Worm (Caenorhabditis elegans) whole organism, L2 larva: ENCODE data around the gene egli-1.

Experiments
- F13H6.1 ChIP-seq: sonication (generic microtip); optimal IDR thresholded peaks from 2 replicates; lab custom pipeline; 2016; ENCODE audit warnings: missing genetic modification characterization, missing compliant biosample characterization
- R02D3.7 ChIP-seq: fragments of 150-350 bp; optimal IDR thresholded peaks from 2 replicates; lab custom pipeline; 2014; ENCODE audit warnings: missing biosample characterization, missing genetic modification characterization
- Y55F3AM.14 ChIP-seq: fragments of 200-800 bp; sonication (Bioruptor generic); optimal IDR thresholded peaks from 2 replicates; lab custom pipeline; 2018; ENCODE audit warnings: mild to moderate bottlenecking, missing genetic modification characterization, missing compliant biosample characterization
- ZK546.5 ChIP-seq: sonication (generic microtip); optimal IDR thresholded peaks from 2 replicates; lab custom pipeline; 2017; ENCODE audit warnings: missing biosample characterization, missing genetic modification characterization
- alr-1 ChIP-seq: fragments of 150-350 bp; optimal IDR thresholded peaks from 2 replicates; lab custom pipeline; 2014; ENCODE audit warnings: missing biosample characterization, missing genetic modification characterization
- aly-2 ChIP-seq: fragments of 150-350 bp; optimal IDR thresholded peaks from 2 replicates; lab custom pipeline; 2014; ENCODE audit warnings: missing biosample characterization, missing genetic modification characterization
- blmp-1 ChIP-seq: sonication (generic microtip); optimal IDR thresholded peaks from 2 replicates; lab custom pipeline; 2017; ENCODE audit warnings: missing genetic modification characterization, mild to moderate bottlenecking, missing compliant biosample characterization, antibody characterized with exemption, moderate library complexity; ENCODE audit not compliant: insufficient read depth
- ceh-16 ChIP-seq: fragments of 150-350 bp; optimal IDR thresholded peaks from 2 replicates; lab custom pipeline; 2014; ENCODE audit warnings: missing biosample characterization, missing genetic modification characterization
- ceh-82 ChIP-seq: fragments of 150-350 bp; optimal IDR thresholded peaks from 2 replicates; lab custom pipeline; 2014; ENCODE audit warnings: missing biosample characterization, missing genetic modification characterization
- crh-2 ChIP-seq: sonication (generic microtip); optimal IDR thresholded peaks from 2 replicates; lab custom pipeline; 2017; ENCODE audit warnings: missing biosample characterization, missing genetic modification characterization
- dmd-4 ChIP-seq: sonication (generic microtip); optimal IDR thresholded peaks from 2 replicates; lab custom pipeline; 2017; ENCODE audit warnings: missing biosample characterization, missing genetic modification characterization
- egl-27 ChIP-seq: sonication (generic microtip); optimal IDR thresholded peaks from 3 replicates; lab custom pipeline; 2017; ENCODE audit warnings: missing biosample characterization, missing genetic modification reagents, missing genetic modification characterization
- elt-1 ChIP-seq: fragments of 150-350 bp; optimal IDR thresholded peaks from 2 replicates; lab custom pipeline; 2014; ENCODE audit warnings: missing biosample characterization, missing genetic modification characterization
- elt-3 ChIP-seq: sonication (generic microtip); optimal IDR thresholded peaks from 2 replicates; lab custom pipeline; 2017; ENCODE audit warnings: missing biosample characterization, missing genetic modification characterization
- fos-1 ChIP-seq: fragments of 150-350 bp; optimal IDR thresholded peaks from 2 replicates; lab custom pipeline; 2014; ENCODE audit warnings: missing biosample characterization, missing genetic modification characterization
- gmeb-1 ChIP-seq: fragments of 150-350 bp; optimal IDR thresholded peaks from 2 replicates; lab custom pipeline; 2014; ENCODE audit warnings: missing biosample characterization, missing genetic modification characterization
- lin-13 ChIP-seq: fragments of 150-350 bp; optimal IDR thresholded peaks from 2 replicates; lab custom pipeline; 2014; ENCODE audit warnings: missing biosample characterization, missing genetic modification reagents, missing genetic modification characterization
- lin-39 ChIP-seq: fragments of 150-350 bp; optimal IDR thresholded peaks from 2 replicates; lab custom pipeline; 2014; ENCODE audit warnings: missing biosample characterization, missing genetic modification reagents, missing genetic modification characterization
- lsy-2 ChIP-seq, 2 experiments: fragments of 150-350 bp in 1 of 2; sonication (generic microtip) in 1 of 2; optimal IDR thresholded peaks; 2 replicates each; lab custom pipeline; 2014 to 2017; ENCODE audit warnings: missing biosample characterization in 2 of 2, missing genetic modification characterization in 2 of 2
- mab-5 ChIP-seq: fragments of 150-350 bp; optimal IDR thresholded peaks from 2 replicates; lab custom pipeline; 2014; ENCODE audit warnings: missing biosample characterization, missing genetic modification characterization
- mbf-1 ChIP-seq: sonication (generic microtip); optimal IDR thresholded peaks from 2 replicates; lab custom pipeline; 2017; ENCODE audit warnings: missing biosample characterization, missing genetic modification characterization
- mdl-1 ChIP-seq, 2 experiments: fragments of 150-350 bp in 1 of 2; sonication (generic microtip) in 1 of 2; optimal IDR thresholded peaks; 2 replicates each; lab custom pipeline; 2017; ENCODE audit warnings: missing biosample characterization in 2 of 2, missing genetic modification characterization in 2 of 2
- nhr-10 ChIP-seq: sonication (generic microtip); optimal IDR thresholded peaks from 2 replicates; lab custom pipeline; 2017; ENCODE audit warnings: missing biosample characterization, missing genetic modification characterization
- nhr-11 ChIP-seq: fragments of 150-350 bp; optimal IDR thresholded peaks from 2 replicates; lab custom pipeline; 2014; ENCODE audit warnings: missing biosample characterization, missing genetic modification characterization
- nhr-129 ChIP-seq: fragments of 150-350 bp; optimal IDR thresholded peaks from 2 replicates; lab custom pipeline; 2014; ENCODE audit warnings: missing biosample characterization, missing genetic modification characterization
- nhr-21 ChIP-seq: fragments of 150-350 bp; optimal IDR thresholded peaks from 2 replicates; lab custom pipeline; 2014; ENCODE audit warnings: missing biosample characterization, missing genetic modification characterization
- nhr-23 ChIP-seq: fragments of 150-350 bp; optimal IDR thresholded peaks from 2 replicates; lab custom pipeline; 2014; ENCODE audit warnings: missing biosample characterization, missing genetic modification reagents, missing genetic modification characterization
- nhr-237 ChIP-seq: fragments of 150-350 bp; optimal IDR thresholded peaks from 2 replicates; lab custom pipeline; 2014; ENCODE audit warnings: missing biosample characterization, missing genetic modification characterization
- nhr-25 ChIP-seq: fragments of 150-350 bp; sonication (generic microtip); optimal IDR thresholded peaks from 3 replicates; lab custom pipeline; 2014; ENCODE audit warnings: missing biosample characterization, missing genetic modification characterization
- nhr-6 ChIP-seq: fragments of 150-350 bp; optimal IDR thresholded peaks from 2 replicates; lab custom pipeline; 2014; ENCODE audit warnings: missing biosample characterization, missing genetic modification characterization
- nhr-77 ChIP-seq: fragments of 150-350 bp; optimal IDR thresholded peaks from 2 replicates; lab custom pipeline; 2014; ENCODE audit warnings: missing biosample characterization, missing genetic modification characterization
- peb-1 ChIP-seq: fragments of 150-350 bp; optimal IDR thresholded peaks from 2 replicates; lab custom pipeline; 2014; ENCODE audit warnings: missing biosample characterization, missing genetic modification characterization
- sem-4 ChIP-seq: fragments of 150-350 bp; optimal IDR thresholded peaks from 2 replicates; lab custom pipeline; 2014; ENCODE audit warnings: missing biosample characterization, missing genetic modification reagents, missing genetic modification characterization
- sma-3 ChIP-seq: sonication (generic microtip); optimal IDR thresholded peaks from 2 replicates; lab custom pipeline; 2016; ENCODE audit warnings: missing genetic modification reagents, missing genetic modification characterization, missing compliant biosample characterization
- sma-9 ChIP-seq, 2 experiments: fragments of 150-350 bp in 1 of 2; sonication (generic microtip) in 1 of 2; optimal IDR thresholded peaks; 2 replicates each; lab custom pipeline; 2014 to 2016; ENCODE audit warnings: missing genetic modification characterization in 2 of 2, mild to moderate bottlenecking in 1 of 2, missing biosample characterization in 1 of 2, missing compliant biosample characterization in 1 of 2, missing genetic modification reagents in 1 of 2, moderate library complexity in 1 of 2
- snpc-4 ChIP-seq: fragments of 150-350 bp; optimal IDR thresholded peaks from 2 replicates; lab custom pipeline; 2014; ENCODE audit warnings: missing biosample characterization, missing genetic modification characterization
- unc-39 ChIP-seq: fragments of 150-350 bp; optimal IDR thresholded peaks from 2 replicates; lab custom pipeline; 2014; ENCODE audit warnings: missing biosample characterization, missing genetic modification characterization
- unc-55 ChIP-seq: fragments of 150-350 bp; sonication (generic microtip); optimal IDR thresholded peaks from 3 replicates; lab custom pipeline; 2014; ENCODE audit warnings: missing biosample characterization, missing genetic modification reagents, missing genetic modification characterization
- unc-62 ChIP-seq: fragments of 150-350 bp; optimal IDR thresholded peaks from 2 replicates; lab custom pipeline; 2014; ENCODE audit warnings: missing biosample characterization, missing genetic modification reagents, missing genetic modification characterization
- zag-1 ChIP-seq: fragments of 150-350 bp; optimal IDR thresholded peaks from 2 replicates; lab custom pipeline; 2014; ENCODE audit warnings: missing biosample characterization, missing genetic modification characterization
- ztf-1 ChIP-seq: fragments of 200-800 bp; sonication (Bioruptor generic); conservative IDR thresholded peaks from 2 replicates; pipeline ENCODE4 v1.3.6; 2022; ENCODE audit warnings: missing genetic modification characterization, missing compliant biosample characterization
- ztf-11 ChIP-seq: sonication (generic microtip); optimal IDR thresholded peaks from 2 replicates; lab custom pipeline; 2017; ENCODE audit warnings: missing biosample characterization, missing genetic modification characterization

The egli-1 gene

ce11 chrII:9343955-9344354 lies 20.2 kb downstream of the egli-1 start (continued):
- TF ChIP-seq F13H6.1 (tag; lab: Kevin White, UChicago) = no peak

DNA sequence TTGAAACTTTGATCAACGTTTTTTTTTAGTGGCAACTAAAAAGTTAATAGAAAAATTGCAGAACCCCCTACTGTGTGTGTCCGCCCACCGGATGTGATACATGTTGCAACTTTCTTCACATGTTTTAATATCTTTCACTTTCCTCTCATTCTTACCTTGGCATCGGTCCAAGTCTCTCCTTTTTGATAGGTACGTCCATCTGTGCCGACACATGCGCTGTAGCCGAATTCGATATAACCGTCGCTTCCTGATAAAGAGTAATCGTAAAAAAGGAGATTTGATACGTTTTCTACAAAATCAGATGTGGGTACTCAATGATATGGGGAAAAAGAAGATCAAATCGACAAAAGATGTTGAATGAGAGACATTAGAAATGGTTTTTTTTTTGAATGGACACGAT lies 21.4 kb downstream of the egli-1 start:
- TF ChIP-seq sma-9 (GFP tag; optimal IDR thresholded peaks at IDR 0.05; lab: Kevin White, UChicago) (peak; percentile 45), sma-9 (tag; optimal IDR thresholded peaks at IDR 0.05; lab: Kevin White, UChicago) (no peak), blmp-1 (tag; lab: Kevin White, UChicago) (peak; percentile 37), nhr-237 (no peak), Y55F3AM.14 (GFP tag; lab: Kevin White, UChicago) (no peak), ztf-11 (tag; lab: Kevin White, UChicago) (no peak)

DNA sequence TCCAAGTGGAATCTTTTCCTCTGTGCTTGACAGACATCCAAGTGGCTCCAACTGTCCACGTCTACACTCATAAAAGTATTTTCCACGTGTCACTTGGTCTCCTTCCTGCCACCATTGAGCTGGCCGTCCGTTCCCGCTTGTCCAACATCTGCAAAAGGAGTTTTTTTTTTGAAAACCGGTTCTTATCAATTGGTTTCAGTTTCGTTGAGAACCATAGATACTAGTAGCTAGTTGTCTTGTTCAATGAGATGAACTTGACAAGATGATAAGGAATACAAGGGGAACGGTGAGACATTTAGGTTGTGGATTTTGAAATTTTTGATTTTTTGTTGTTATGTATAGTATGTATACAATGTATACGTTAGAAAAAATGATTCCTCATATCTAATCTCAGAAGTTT lies 22.0 kb downstream of the egli-1 start:
- no peak for TF ChIP-seq mdl-1 (tag; optimal IDR thresholded peaks at IDR 0.05; lab: Kevin White, UChicago)
- no peak for TF ChIP-seq gmeb-1 (tag; lab: Kevin White, UChicago)
- no peak for TF ChIP-seq nhr-25 (tag; lab: Kevin White, UChicago)
- no peak for TF ChIP-seq unc-62 (GFP tag; lab: Kevin White, UChicago)

ce11 chrII:9346490-9346889 lies 22.7 kb downstream of the egli-1 start, which contains the start of gene F42A8.1:
TSS of gene F42A8.1 (minus strand) at chrII:9346590.
- TF ChIP-seq mab-5 = no peak
- no peak for TF ChIP-seq egl-27
- no peak for TF ChIP-seq ceh-82 (tag; lab: Kevin White, UChicago)
- TF ChIP-seq zag-1 (tag; lab: Kevin White, UChicago) = no peak
- no peak for TF ChIP-seq nhr-11 (tag; lab: Kevin White, UChicago)
- no peak for TF ChIP-seq lsy-2 (tag; optimal IDR thresholded peaks at IDR 0.05; lab: Kevin White, UChicago)
- TF ChIP-seq sem-4 (tag; lab: Kevin White, UChicago) = no peak
- no peak for TF ChIP-seq fos-1 (tag; lab: Kevin White, UChicago)
- no peak for TF ChIP-seq ZK546.5 (tag; lab: Kevin White, UChicago)
- no peak for TF ChIP-seq mdl-1 (tag; optimal IDR thresholded peaks at IDR 0.05; lab: Kevin White, UChicago)
- no peak for TF ChIP-seq nhr-237
- no peak for TF ChIP-seq lin-39 (tag; lab: Kevin White, UChicago)
- TF ChIP-seq peb-1 (tag; lab: Kevin White, UChicago) = no peak
- no peak for TF ChIP-seq aly-2 (tag; lab: Kevin White, UChicago)
- no peak for TF ChIP-seq ceh-16 (tag; lab: Kevin White, UChicago)

ce11 chrII:9347444-9347843 lies 23.7 kb downstream of the egli-1 start:
- no peak for TF ChIP-seq snpc-4 (tag; lab: Kevin White, UChicago)
- TF ChIP-seq nhr-77 = no peak
- no peak for TF ChIP-seq mbf-1 (tag; lab: Kevin White, UChicago)
- TF ChIP-seq nhr-23 (tag; lab: Kevin White, UChicago) = no peak
- no peak for TF ChIP-seq elt-1 (tag; lab: Kevin White, UChicago)
- no peak for TF ChIP-seq dmd-4 (tag; lab: Kevin White, UChicago)
- no peak for TF ChIP-seq ztf-1
- TF ChIP-seq peb-1 (tag; lab: Kevin White, UChicago) = no peak

DNA sequence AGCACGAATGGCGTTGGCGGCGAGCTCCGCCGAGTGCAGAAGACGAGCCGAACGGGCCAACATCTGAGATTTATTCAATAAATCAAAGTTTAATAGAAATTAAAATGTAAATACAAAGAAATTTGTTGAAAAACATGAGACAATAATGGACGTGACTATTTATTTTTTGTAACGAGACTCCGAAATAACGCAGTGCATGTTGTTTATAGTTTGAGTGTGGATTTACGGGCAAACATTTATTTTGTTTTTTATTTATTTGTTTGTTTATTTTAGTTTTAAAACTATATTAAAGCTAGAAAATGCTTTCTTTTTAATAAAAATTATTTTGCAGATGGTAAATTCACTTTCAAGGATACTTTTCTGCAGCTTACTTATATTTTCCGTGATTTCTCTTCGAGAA lies 28.9 kb downstream of the egli-1 start, which contains the start of the genes sdhb-1 and cup-15:
TSS of gene sdhb-1 (minus strand) at position 63 of the 400 bp plus-strand sequence.
TSS of gene cup-15 (plus strand) at position 332 of the 400 bp plus-strand sequence.
- TF ChIP-seq crh-2 (no peak), nhr-129 (tag; lab: Kevin White, UChicago) (no peak), ztf-1 (no peak), R02D3.7 (tag; lab: Kevin White, UChicago) (peak; percentile 40), nhr-21 (tag; lab: Kevin White, UChicago) (no peak), sma-3 (no peak), elt-3 (tag; lab: Kevin White, UChicago) (no peak), unc-55 (GFP tag; lab: Kevin White, UChicago) (peak; percentile 57), dmd-4 (tag; lab: Kevin White, UChicago) (no peak), F13H6.1 (tag; lab: Kevin White, UChicago) (no peak), unc-39 (no peak), fos-1 (tag; lab: Kevin White, UChicago) (no peak), nhr-6 (no peak), alr-1 (tag; lab: Kevin White, UChicago) (no peak), nhr-237 (no peak), nhr-10 (tag; lab: Kevin White, UChicago) (no peak), snpc-4 (tag; lab: Kevin White, UChicago) (no peak), lsy-2 (tag; optimal IDR thresholded peaks at IDR 0.05; lab: Kevin White, UChicago) (peak in 1 of 2 experiments; percentile 47), mdl-1 (tag; optimal IDR thresholded peaks at IDR 0.05; lab: Kevin White, UChicago) (no peak), ceh-16 (tag; lab: Kevin White, UChicago) (no peak), lin-13 (no peak), sem-4 (tag; lab: Kevin White, UChicago) (no peak), mab-5 (no peak), ztf-11 (tag; lab: Kevin White, UChicago) (no peak), mbf-1 (tag; lab: Kevin White, UChicago) (no peak), Y55F3AM.14 (GFP tag; lab: Kevin White, UChicago) (no peak), blmp-1 (tag; lab: Kevin White, UChicago) (no peak), sma-9 (GFP tag; optimal IDR thresholded peaks at IDR 0.05; lab: Kevin White, UChicago) (no peak), sma-9 (tag; optimal IDR thresholded peaks at IDR 0.05; lab: Kevin White, UChicago) (no peak)
